Fruit fly (Drosophila melanogaster) whole organism, embryonic: ENCODE results near the gene Send2.

ENCODE experiments used
- Abd-B ChIP-seq: fragments of 200-800 bp; sonication (Bioruptor generic); optimal IDR thresholded peaks from 2 replicates; lab custom pipeline; 2018; ENCODE audit warnings: missing biosample characterization, mild to moderate bottlenecking, missing genetic modification characterization, moderate library complexity
- Bgb ChIP-seq: fragments of 200-800 bp; sonication (Bioruptor generic); IDR thresholded peaks from 2 replicates; pipeline ENCODE4 v1.3.6; 2022; ENCODE audit warnings: missing biosample characterization, missing genetic modification characterization; ENCODE audit not compliant: partially characterized antibody
- CG15073 ChIP-seq: fragments of 200-800 bp; sonication (Bioruptor generic); optimal IDR thresholded peaks from 2 replicates; lab custom pipeline; 2016; ENCODE audit warnings: missing biosample characterization, missing genetic modification characterization
- CG31441 ChIP-seq: fragments of 200-800 bp; sonication (Bioruptor generic); IDR thresholded peaks from 2 replicates; pipeline ENCODE4 v1.3.6; 2022; ENCODE audit warnings: missing biosample characterization, missing genetic modification characterization
- Kr ChIP-seq: fragments of 200-800 bp; sonication (Bioruptor generic); optimal IDR thresholded peaks from 2 replicates; lab custom pipeline; 2017; ENCODE audit warnings: missing biosample characterization, mild to moderate bottlenecking, missing genetic modification characterization
- NC2β ChIP-seq: fragments of 200-800 bp; sonication (Bioruptor generic); optimal IDR thresholded peaks from 2 replicates; lab custom pipeline; 2016; ENCODE audit warnings: missing biosample characterization, missing genetic modification characterization
- aop ChIP-seq: fragments of 200-800 bp; sonication (Bioruptor generic); IDR thresholded peaks from 2 replicates; pipeline ENCODE4 v1.3.6; 2022; ENCODE audit warnings: missing biosample characterization, missing genetic modification characterization
- ase ChIP-seq: fragments of 200-800 bp; sonication (Bioruptor generic); IDR thresholded peaks from 3 replicates; pipeline ENCODE4 v1.3.6; 2022; ENCODE audit warnings: missing biosample characterization, missing genetic modification characterization
- br ChIP-seq: fragments of >200 bp; optimal IDR thresholded peaks from 2 replicates; lab custom pipeline; 2017
- da ChIP-seq: fragments of 200-800 bp; sonication (Bioruptor generic); optimal IDR thresholded peaks from 2 replicates; lab custom pipeline; 2016; ENCODE audit warnings: missing biosample characterization, missing genetic modification characterization
- eve ChIP-seq, 2 experiments: fragments of >200 bp; optimal IDR thresholded peaks; 2 replicates each; lab custom pipeline; 2017; ENCODE audit warnings: missing biosample characterization in 2 of 2, missing genetic modification characterization in 2 of 2
- rib ChIP-seq: fragments of 200-800 bp; sonication (Bioruptor generic); IDR thresholded peaks from 2 replicates; pipeline ENCODE4 v1.3.6; 2022; ENCODE audit warnings: missing biosample characterization, missing genetic modification characterization

DNA sequence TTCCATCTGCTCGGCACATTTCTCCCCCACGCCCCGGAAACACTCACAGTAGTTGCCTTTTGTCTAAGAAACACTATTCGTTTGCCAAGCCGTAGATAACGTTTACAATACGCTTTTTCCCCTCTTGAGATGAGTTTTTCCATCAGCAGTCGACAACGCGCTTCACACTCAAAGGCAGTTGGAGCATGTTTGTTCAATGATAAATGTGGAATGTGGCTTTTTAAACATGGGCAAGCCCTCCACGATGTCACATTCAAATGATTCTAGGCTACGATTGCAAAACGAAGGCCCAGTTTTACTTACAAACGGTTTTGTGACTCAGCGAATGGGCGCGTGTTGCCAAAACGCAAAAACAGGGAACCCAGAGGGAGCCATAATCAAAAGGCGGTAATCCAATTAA is 44.0 kb downstream of the Send2 start:
- no peak for TF ChIP-seq CG31441
- TF ChIP-seq NC2β, result no peak
- no peak for TF ChIP-seq ase (GFP tag; lab: Robert Waterston, UW)
- TF ChIP-seq Abd-B (GFP tag; lab: Kevin White, UChicago), result no peak
- TF ChIP-seq da (GFP tag; lab: Kevin White, UChicago), result no peak
- TF ChIP-seq br (lab: Kevin White, UChicago), result no peak
- no peak for TF ChIP-seq aop (GFP tag; lab: Robert Waterston, UW)
- TF ChIP-seq Kr, result no peak
- no peak for TF ChIP-seq CG15073 (GFP tag; lab: Kevin White, UChicago)
- no peak for TF ChIP-seq rib (GFP tag; lab: Robert Waterston, UW)
- TF ChIP-seq Bgb (GFP tag; lab: Robert Waterston, UW), result no peak
- no peak for TF ChIP-seq eve (GFP tag; optimal IDR thresholded peaks at IDR 0.05; lab: Kevin White, UChicago)
